Worm (Caenorhabditis elegans): ENCODE results near the gene nhr-44.

DNA sequence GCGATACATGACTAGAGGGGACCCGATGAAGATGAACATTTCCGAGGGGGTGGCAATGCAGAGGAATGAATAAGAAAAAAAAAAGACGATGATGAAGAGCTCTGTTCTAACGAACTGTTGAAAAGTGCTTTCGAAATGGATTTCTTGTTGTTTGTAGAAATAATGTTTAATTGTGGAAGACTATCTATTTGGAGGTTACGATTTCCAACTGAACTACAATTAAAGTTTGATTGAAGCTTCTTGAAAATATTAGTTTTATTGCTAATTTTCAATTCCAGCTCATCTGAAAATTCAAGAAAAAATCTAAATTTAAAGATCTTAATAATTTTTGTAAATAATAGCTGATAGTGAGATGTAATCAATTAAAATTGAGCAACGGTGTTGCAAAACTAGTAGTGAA lies 19.4 kb downstream of the nhr-44 start:
- no peak for TF ChIP-seq ztf-29 (GFP tag; IDR thresholded peaks at IDR 0.05)
- no peak for TF ChIP-seq ztf-23 (GFP tag; IDR thresholded peaks at IDR 0.05)
- TF ChIP-seq med-1 (GFP tag; optimal IDR thresholded peaks at IDR 0.05; ENCODE audit: insufficient read depth), result no peak
- no peak for TF ChIP-seq flt-1 (GFP tag; IDR thresholded peaks at IDR 0.05)
- no peak for TF ChIP-seq klf-2 (GFP tag; conservative IDR thresholded peaks at IDR 0.05)
- no peak for TF ChIP-seq tab-1 (GFP tag; IDR thresholded peaks at IDR 0.05)
- no peak for TF ChIP-seq ref-1 (GFP tag; conservative IDR thresholded peaks at IDR 0.05)
- no peak for TF ChIP-seq cog-1 (tag; optimal IDR thresholded peaks at IDR 0.05)

Data from whole organism, midembryonic.